Fruit fly (Drosophila melanogaster) whole organism, embryonic: ENCODE data around the gene CG44008.

Experiments
- Abd-B ChIP-seq: fragments of 200-800 bp; sonication (Bioruptor generic); optimal IDR thresholded peaks from 2 replicates; lab custom pipeline; 2018; ENCODE audit warnings: missing biosample characterization, mild to moderate bottlenecking, missing genetic modification characterization, moderate library complexity
- Atf3 ChIP-seq: fragments of 200-800 bp; sonication (Bioruptor generic); optimal IDR thresholded peaks from 3 replicates; lab custom pipeline; 2016; ENCODE audit warnings: missing biosample characterization, missing genetic modification characterization
- Bteb2 ChIP-seq: fragments of 200-800 bp; sonication (Bioruptor generic); optimal IDR thresholded peaks from 2 replicates; lab custom pipeline; 2016; ENCODE audit warnings: missing biosample characterization, missing genetic modification characterization
- CG10431 ChIP-seq: fragments of 200-800 bp; sonication (Bioruptor generic); optimal IDR thresholded peaks from 3 replicates; lab custom pipeline; 2018; ENCODE audit warnings: missing biosample characterization, mild to moderate bottlenecking, missing genetic modification characterization
- CG11696 ChIP-seq: fragments of 200-800 bp; sonication (Bioruptor generic); IDR thresholded peaks from 2 replicates; pipeline ENCODE4 v1.3.6; 2022; ENCODE audit warnings: missing biosample characterization, missing genetic modification characterization
- CG12744 ChIP-seq: fragments of 200-800 bp; sonication (Bioruptor generic); optimal IDR thresholded peaks from 2 replicates; lab custom pipeline; 2016; ENCODE audit warnings: missing biosample characterization, missing genetic modification characterization
- CG13123 ChIP-seq: fragments of 200-800 bp; sonication (Bioruptor generic); optimal IDR thresholded peaks from 2 replicates; lab custom pipeline; 2016; ENCODE audit warnings: missing biosample characterization, missing genetic modification characterization
- CG17359 ChIP-seq: fragments of 200-800 bp; sonication (Bioruptor generic); optimal IDR thresholded peaks from 3 replicates; lab custom pipeline; 2018; ENCODE audit warnings: missing biosample characterization, mild to moderate bottlenecking, missing genetic modification characterization, moderate library complexity
- CG17829 ChIP-seq: fragments of 200-800 bp; optimal IDR thresholded peaks from 2 replicates; lab custom pipeline; 2019; ENCODE audit warnings: missing biosample characterization, mild to moderate bottlenecking, missing genetic modification characterization, moderate library complexity
- CG2678 ChIP-seq: fragments of 200-800 bp; sonication (Bioruptor generic); optimal IDR thresholded peaks from 3 replicates; lab custom pipeline; 2019; ENCODE audit warnings: missing biosample characterization, mild to moderate bottlenecking, missing genetic modification characterization, moderate library complexity
- CG2875 ChIP-seq: fragments of 200-800 bp; sonication (Bioruptor generic); optimal IDR thresholded peaks from 2 replicates; lab custom pipeline; 2017; ENCODE audit warnings: missing biosample characterization, mild to moderate bottlenecking, missing genetic modification characterization, missing genetic modification reagents
- CG33213 ChIP-seq: fragments of 200-800 bp; sonication (Bioruptor generic); optimal IDR thresholded peaks from 3 replicates; lab custom pipeline; 2016; ENCODE audit warnings: missing biosample characterization, missing genetic modification characterization
- CG42726 ChIP-seq: fragments of 200-800 bp; sonication (Bioruptor generic); IDR thresholded peaks from 2 replicates; pipeline ENCODE4 v1.3.6; 2022; ENCODE audit warnings: missing biosample characterization, missing genetic modification characterization; ENCODE audit not compliant: partially characterized antibody
- CG4617 ChIP-seq: fragments of 200-800 bp; sonication (Bioruptor generic); optimal IDR thresholded peaks from 3 replicates; lab custom pipeline; 2016; ENCODE audit warnings: missing biosample characterization, missing genetic modification characterization, borderline replicate concordance
- CG5953 ChIP-seq: fragments of 200-800 bp; sonication (Bioruptor generic); IDR thresholded peaks from 2 replicates; pipeline ENCODE4 v1.3.6; 2022; ENCODE audit warnings: missing biosample characterization, missing genetic modification characterization
- CG7928 ChIP-seq: fragments of 200-800 bp; sonication (Bioruptor generic); optimal IDR thresholded peaks from 2 replicates; lab custom pipeline; 2017; ENCODE audit warnings: missing biosample characterization, mild to moderate bottlenecking, missing genetic modification characterization
- CG7963 ChIP-seq: fragments of 200-800 bp; sonication (Bioruptor generic); IDR thresholded peaks from 3 replicates; pipeline ENCODE4 v1.3.6; 2022; ENCODE audit warnings: missing biosample characterization, missing genetic modification characterization; ENCODE audit not compliant: partially characterized antibody
- CG8290 ChIP-seq, 3 experiments: fragments of 200-800 bp; sonication (Bioruptor generic); optimal IDR thresholded peaks; 2 replicates each; lab custom pipeline; 2016 to 2019; ENCODE audit warnings: missing biosample characterization in 3 of 3, missing genetic modification characterization in 3 of 3, mild to moderate bottlenecking in 2 of 3, moderate library complexity in 1 of 3
- CG8478 ChIP-seq: fragments of >200 bp; optimal IDR thresholded peaks from 2 replicates; lab custom pipeline; 2018
- CG9609 ChIP-seq: fragments of 200-800 bp; sonication (Bioruptor generic); optimal IDR thresholded peaks from 3 replicates; lab custom pipeline; 2016; ENCODE audit warnings: missing biosample characterization, missing genetic modification characterization
- CHES-1-like ChIP-seq: fragments of 200-800 bp; sonication (Bioruptor generic); optimal IDR thresholded peaks from 2 replicates; lab custom pipeline; 2016; ENCODE audit warnings: missing biosample characterization, missing genetic modification characterization
- Dip3 ChIP-seq: fragments of 200-800 bp; sonication (Bioruptor generic); optimal IDR thresholded peaks from 3 replicates; lab custom pipeline; 2016; ENCODE audit warnings: missing biosample characterization, missing genetic modification characterization
- Dll ChIP-seq: fragments of 200-800 bp; sonication (Bioruptor generic); IDR thresholded peaks from 4 replicates; pipeline ENCODE4 v1.3.6; 2022; ENCODE audit warnings: missing biosample characterization, missing genetic modification characterization; ENCODE audit not compliant: partially characterized antibody
- E2f1 ChIP-seq: fragments of 200-800 bp; sonication (Bioruptor generic); IDR thresholded peaks from 2 replicates; pipeline ENCODE4 v1.3.6; 2022; ENCODE audit warnings: missing biosample characterization, missing genetic modification characterization
- E2f2 ChIP-seq: fragments of 200-800 bp; sonication (Bioruptor generic); IDR thresholded peaks from 2 replicates; pipeline ENCODE4 v1.3.6; 2022; ENCODE audit warnings: missing biosample characterization, missing genetic modification characterization
- Elba2 ChIP-seq: fragments of 200-800 bp; sonication (Bioruptor generic); optimal IDR thresholded peaks from 3 replicates; lab custom pipeline; 2016; ENCODE audit warnings: missing biosample characterization, missing genetic modification characterization
- Ets65A ChIP-seq: fragments of 200-800 bp; sonication (Bioruptor generic); peaks from one replicate; lab custom pipeline; 2016; ENCODE audit warnings: missing biosample characterization, missing genetic modification characterization
- HLHmδ ChIP-seq: fragments of 200-800 bp; sonication (Bioruptor generic); optimal IDR thresholded peaks from 2 replicates; lab custom pipeline; 2018; ENCODE audit warnings: missing biosample characterization, mild to moderate bottlenecking, missing genetic modification characterization, moderate library complexity
- Myb ChIP-seq: fragments of 200-800 bp; sonication (Bioruptor generic); optimal IDR thresholded peaks from 2 replicates; lab custom pipeline; 2016; ENCODE audit warnings: missing biosample characterization, missing genetic modification characterization
- Nf-YB ChIP-seq: fragments of 200-800 bp; sonication (Bioruptor generic); optimal IDR thresholded peaks from 3 replicates; lab custom pipeline; 2019; ENCODE audit warnings: missing biosample characterization, mild to moderate bottlenecking, missing genetic modification characterization, moderate library complexity
- Oli ChIP-seq: fragments of 200-800 bp; sonication (Bioruptor generic); optimal IDR thresholded peaks from 2 replicates; lab custom pipeline; 2018; ENCODE audit warnings: missing biosample characterization, mild to moderate bottlenecking, missing genetic modification characterization, moderate library complexity
- ase ChIP-seq: fragments of 200-800 bp; sonication (Bioruptor generic); IDR thresholded peaks from 3 replicates; pipeline ENCODE4 v1.3.6; 2022; ENCODE audit warnings: missing biosample characterization, missing genetic modification characterization
- chinmo ChIP-seq: fragments of 200-800 bp; sonication (Bioruptor generic); IDR thresholded peaks from 4 replicates; pipeline ENCODE4 v1.3.6; 2022; ENCODE audit warnings: missing biosample characterization, missing genetic modification characterization; ENCODE audit not compliant: partially characterized antibody
- fd96Cb ChIP-seq: fragments of 200-800 bp; sonication (Bioruptor generic); optimal IDR thresholded peaks from 2 replicates; lab custom pipeline; 2018; ENCODE audit warnings: missing biosample characterization, mild to moderate bottlenecking, missing genetic modification characterization, moderate library complexity
- fru ChIP-seq: fragments of >200 bp; optimal IDR thresholded peaks from 2 replicates; lab custom pipeline; 2017
- gfzf ChIP-seq: fragments of 200-800 bp; sonication (Bioruptor generic); optimal IDR thresholded peaks from 2 replicates; lab custom pipeline; 2016; ENCODE audit warnings: missing biosample characterization, mild to moderate bottlenecking, missing genetic modification characterization, moderate library complexity
- jing ChIP-seq: fragments of 200-800 bp; sonication (Bioruptor generic); optimal IDR thresholded peaks from 2 replicates; lab custom pipeline; 2018; ENCODE audit warnings: missing biosample characterization, mild to moderate bottlenecking, missing genetic modification characterization
- ken ChIP-seq: fragments of 200-800 bp; sonication (Bioruptor generic); IDR thresholded peaks from 3 replicates; pipeline ENCODE4 v1.3.6; 2022; ENCODE audit warnings: missing biosample characterization, missing genetic modification characterization
- prd ChIP-seq, 3 experiments: fragments of >200 bp in 2 of 3; fragments of 200-800 bp in 1 of 3; sonication (Bioruptor generic) in 1 of 3; optimal IDR thresholded peaks in 2 of 3; IDR thresholded peaks in 1 of 3; 2 replicates in 2 of 3; 3 replicates in 1 of 3; pipeline versions ENCODE4 v1.3.6 to Lab custom; 2017 to 2022; ENCODE audit warnings: missing biosample characterization in 1 of 3, missing genetic modification characterization in 1 of 3
- pzg ChIP-seq: fragments of 200-800 bp; sonication (Bioruptor generic); optimal IDR thresholded peaks from 3 replicates; lab custom pipeline; 2018; ENCODE audit warnings: missing biosample characterization, mild to moderate bottlenecking, missing genetic modification characterization, moderate library complexity
- row ChIP-seq: fragments of 200-800 bp; sonication (Bioruptor generic); IDR thresholded peaks from 3 replicates; pipeline ENCODE4 v1.3.6; 2022; ENCODE audit warnings: missing biosample characterization, missing genetic modification characterization
- so ChIP-seq: fragments of 200-800 bp; sonication (Bioruptor generic); IDR thresholded peaks from 3 replicates; pipeline ENCODE4 v1.3.6; 2022; ENCODE audit warnings: missing biosample characterization, missing genetic modification characterization
- tgo ChIP-seq: fragments of 200-800 bp; sonication (Bioruptor generic); IDR thresholded peaks from 3 replicates; pipeline ENCODE4 v1.3.6; 2022; ENCODE audit warnings: missing biosample characterization, missing genetic modification characterization

Gene CG44008

DNA sequence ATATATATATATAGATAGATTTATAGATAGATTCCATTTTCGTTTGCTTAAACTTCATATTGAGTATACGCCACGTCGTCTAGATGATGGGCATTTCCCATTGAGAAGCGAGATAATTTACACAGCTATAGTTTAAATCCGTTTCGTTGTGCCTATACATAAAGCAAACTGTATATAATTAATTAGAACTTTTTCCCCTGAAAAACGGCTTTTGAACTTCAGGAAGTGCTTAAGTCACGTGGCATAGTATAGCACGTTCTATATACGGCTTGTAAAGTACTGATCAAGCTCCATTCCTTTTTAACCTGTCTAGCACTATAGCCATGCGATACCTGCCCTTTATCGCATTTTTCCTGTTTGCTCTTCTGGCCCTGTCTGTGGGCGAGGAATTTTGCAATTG is 2.6 kb downstream of the CG44008 start, which contains the start of gene Sfp33A3:
Gene Sfp33A3, plus strand, starts transcription at position 301 of the 400 bp plus-strand sequence.
- TF ChIP-seq CG42726 (GFP tag; lab: Robert Waterston, UW) (no peak), CG17829 (no peak), CG8290 (GFP tag; optimal IDR thresholded peaks at IDR 0.05; lab: Kevin White, UChicago) (no peak), CG8290 (tag; optimal IDR thresholded peaks at IDR 0.05; lab: Kevin White, UChicago) (no peak), jing (GFP tag; lab: Kevin White, UChicago) (no peak), CG2678 (tag; lab: Kevin White, UChicago) (no peak), ase (no peak), Dll (no peak), Bteb2 (no peak), fru (lab: Kevin White, UChicago) (no peak), CHES-1-like (GFP tag; lab: Kevin White, UChicago) (no peak)

DNA sequence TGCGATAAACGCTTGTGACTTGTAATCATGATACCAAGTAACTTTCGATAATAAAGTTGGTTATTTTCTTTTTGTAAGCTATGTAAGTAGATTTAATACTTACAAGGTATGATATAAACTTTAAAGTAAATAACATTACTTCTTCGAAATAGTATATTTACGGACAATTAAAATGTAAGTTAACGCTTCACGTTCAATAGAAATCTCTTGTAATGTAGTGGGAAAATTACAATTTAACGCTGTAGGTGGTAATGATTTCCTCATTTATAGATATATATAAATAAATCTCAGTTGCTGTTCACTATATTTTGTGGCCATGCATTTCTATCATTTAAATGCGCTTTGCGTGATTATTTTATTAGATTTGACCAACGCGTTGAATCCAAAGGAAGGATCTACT is 4.8 kb downstream of the CG44008 start, which contains the start of gene Sfp33A2:
Gene Sfp33A2, plus strand, starts transcription at position 301 of the 400 bp plus-strand sequence.
- TF ChIP-seq CG10431 = no peak
- TF ChIP-seq, all 482 proteins: peak for 0

dm6 chr2L:11836943-11837342 is 5.3 kb downstream of the CG44008 start, which contains the start of gene Sfp33A4:
Gene Sfp33A4 (plus strand): TSS chr2L:11837243.
- TF ChIP-seq Ets65A (GFP tag; lab: Kevin White, UChicago) = peak; percentile 4
- TF ChIP-seq tgo (GFP tag; lab: Robert Waterston, UW) = no peak

DNA sequence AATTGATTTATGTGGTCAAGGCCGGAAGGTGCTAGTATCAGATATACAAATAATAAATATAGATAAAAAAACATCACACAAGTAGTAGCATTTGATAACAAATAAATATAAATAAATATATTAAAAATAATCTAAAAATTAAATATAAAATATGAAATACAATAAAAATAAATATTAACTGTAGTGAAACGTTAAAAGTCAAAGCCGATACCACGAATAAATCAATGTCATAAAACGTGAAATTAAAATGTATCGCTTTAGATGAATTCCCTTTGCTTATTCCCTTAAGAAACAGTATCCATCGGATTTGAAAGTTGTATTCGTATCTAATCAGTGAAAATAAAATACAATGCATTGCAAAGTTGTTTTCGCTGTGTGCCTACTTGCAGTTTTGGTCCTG is 7.9 kb downstream of the CG44008 start, which contains the start of gene CG45012:
Gene CG45012, plus strand, starts transcription at position 301 of the 400 bp plus-strand sequence.
- TF ChIP-seq CG17359 (tag; lab: Kevin White, UChicago) (no peak), CG7928 (no peak)

- TF ChIP-seq so (GFP tag; lab: Robert Waterston, UW) (no peak), Abd-B (GFP tag; lab: Kevin White, UChicago) (no peak), Atf3 (no peak), Myb (GFP tag; lab: Kevin White, UChicago) (no peak), Oli (no peak), chinmo (GFP tag; lab: Robert Waterston, UW) (no peak), Dip3 (GFP tag; lab: Kevin White, UChicago) (no peak), HLHmδ (GFP tag; lab: Kevin White, UChicago) (no peak), Nf-YB (GFP tag; lab: Kevin White, UChicago) (no peak), CG7963 (GFP tag; lab: Robert Waterston, UW) (no peak), CG8478 (lab: Kevin White, UChicago) (no peak), CG9609 (no peak), CG5953 (GFP tag; lab: Robert Waterston, UW) (no peak), CG4617 (GFP tag; lab: Kevin White, UChicago) (no peak)
Observed at dm6 chr2L:11833786-11834185, 8.5 kb downstream of the CG44008 start, which contains the start of gene CG45011. Gene CG45011 (plus strand): TSS chr2L:11834086.

DNA sequence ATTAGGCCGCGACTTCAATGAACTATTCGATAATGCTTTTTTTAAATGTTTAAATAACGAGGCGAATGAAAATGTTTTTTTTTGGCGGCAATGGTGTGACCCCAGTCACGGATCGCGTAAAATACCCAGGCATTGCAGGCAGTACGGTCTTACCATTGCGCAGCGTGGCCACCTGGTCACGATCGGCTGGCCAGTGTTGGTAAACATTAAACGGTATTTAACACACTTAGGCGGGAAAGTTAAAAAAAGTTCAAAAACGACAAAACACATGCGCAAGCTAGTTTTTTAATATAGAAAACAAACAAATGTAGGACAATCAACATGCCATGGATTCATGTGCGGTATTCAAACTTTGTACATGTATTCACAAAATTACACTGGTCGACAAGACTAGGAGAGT is 13.0 kb downstream of the CG44008 start, which contains the start of gene esc:
Gene esc, minus strand, starts transcription at position 129 of the 400 bp plus-strand sequence.
- TF ChIP-seq Elba2 (GFP tag; lab: Kevin White, UChicago) (peak; percentile 5), fd96Cb (tag; lab: Kevin White, UChicago) (no peak), pzg (GFP tag; lab: Kevin White, UChicago) (peak; percentile 96), CG2875 (GFP tag; lab: Kevin White, UChicago) (no peak), CG13123 (GFP tag; lab: Kevin White, UChicago) (no peak), E2f1 (GFP tag; lab: Robert Waterston, UW) (peak; percentile 69), CG12744 (GFP tag; lab: Kevin White, UChicago) (peak; percentile 15), E2f2 (GFP tag; lab: Robert Waterston, UW) (peak; percentile 99), CG11696 (no peak), ken (GFP tag; lab: Robert Waterston, UW) (peak; percentile 34; the same call in 1 of the 3 replicates), CG33213 (peak; percentile 70), prd (optimal IDR thresholded peaks at IDR 0.05; lab: Kevin White, UChicago) (no peak), prd (GFP tag; IDR thresholded peaks at IDR 0.05; lab: Robert Waterston, UW) (peak; percentile 40; the same call in 1 of the 3 replicates), row (GFP tag; lab: Robert Waterston, UW) (no peak), gfzf (peak; percentile 96)
